Fruit fly (Drosophila melanogaster) whole organism, adult: ENCODE data around the gene fz2.

Experiments
- CG11617 ChIP-seq: fragments of 200-800 bp; sonication (Bioruptor generic); optimal IDR thresholded peaks from 2 replicates; lab custom pipeline; 2017; ENCODE audit warnings: mild to moderate bottlenecking, missing biosample characterization, missing genetic modification reagents, missing genetic modification characterization
- CG12768 ChIP-seq: fragments of 200-800 bp; sonication (Bioruptor generic); optimal IDR thresholded peaks from 2 replicates; lab custom pipeline; 2017; ENCODE audit warnings: missing biosample characterization, missing genetic modification characterization, mild to moderate bottlenecking, moderate library complexity, missing genetic modification reagents
- CG14711 ChIP-seq: fragments of 200-800 bp; sonication (Bioruptor generic); optimal IDR thresholded peaks from 2 replicates; lab custom pipeline; 2018; ENCODE audit warnings: missing biosample characterization, mild to moderate bottlenecking, missing genetic modification characterization, moderate library complexity
- CG5204 ChIP-seq: fragments of 200-800 bp; sonication (Bioruptor generic); optimal IDR thresholded peaks from 2 replicates; lab custom pipeline; 2016; ENCODE audit warnings: missing biosample characterization, missing genetic modification characterization
- CG7045 ChIP-seq: fragments of 200-800 bp; sonication (Bioruptor generic); optimal IDR thresholded peaks from 2 replicates; lab custom pipeline; 2017; ENCODE audit warnings: missing biosample characterization, mild to moderate bottlenecking, missing genetic modification characterization
- CG7101 ChIP-seq: fragments of 200-800 bp; sonication (Bioruptor generic); optimal IDR thresholded peaks from 2 replicates; lab custom pipeline; 2018; ENCODE audit warnings: missing biosample characterization, mild to moderate bottlenecking, missing genetic modification characterization, moderate library complexity
- Crg-1 ChIP-seq: fragments of 200-800 bp; sonication (Bioruptor generic); optimal IDR thresholded peaks from 2 replicates; lab custom pipeline; 2016; ENCODE audit warnings: missing biosample characterization, missing genetic modification characterization
- kay ChIP-seq: fragments of 200-800 bp; sonication (Bioruptor generic); peaks from one replicate; lab custom pipeline; 2016; ENCODE audit warnings: missing biosample characterization, missing genetic modification characterization, borderline replicate concordance
- pad ChIP-seq: fragments of 200-800 bp; sonication (Bioruptor generic); optimal IDR thresholded peaks from 3 replicates; lab custom pipeline; 2017; ENCODE audit warnings: missing biosample characterization, missing genetic modification characterization, mild to moderate bottlenecking, moderate library complexity, missing genetic modification reagents
- tj ChIP-seq: fragments of 200-800 bp; sonication (Bioruptor generic); optimal IDR thresholded peaks from 3 replicates; lab custom pipeline; 2017; ENCODE audit warnings: missing biosample characterization, mild to moderate bottlenecking, missing genetic modification characterization, moderate library complexity

- TF ChIP-seq CG14711 (no peak), pad (GFP tag; lab: Kevin White, UChicago) (no peak), CG5204 (no peak), CG12768 (GFP tag; lab: Kevin White, UChicago) (no peak), kay (GFP tag; lab: Kevin White, UChicago) (no peak), Crg-1 (no peak), CG7101 (no peak), CG11617 (no peak), tj (GFP tag; lab: Kevin White, UChicago) (no peak), CG7045 (GFP tag; lab: Kevin White, UChicago) (no peak)
Observed at dm6 chr3L:19231608-19232007, 3.6 kb downstream of the fz2 start.
